Worm (Caenorhabditis elegans) whole organism, L4 larva: Measurements from ENCODE around the gene ntl-11.

Experiments used
- D1046.2 ChIP-seq: fragments of 200-800 bp; sonication (Bioruptor generic); IDR thresholded peaks from 2 replicates; pipeline ENCODE4 v1.3.6; 2022; ENCODE audit warnings: missing genetic modification characterization, missing compliant biosample characterization
- F10B5.3 ChIP-seq: sonication (generic microtip); optimal IDR thresholded peaks from 2 replicates; lab custom pipeline; 2016; ENCODE audit warnings: mild to moderate bottlenecking, missing genetic modification characterization, missing compliant biosample characterization
- F37D6.2 ChIP-seq: sonication (generic microtip); optimal IDR thresholded peaks from 2 replicates; lab custom pipeline; 2016; ENCODE audit warnings: mild to moderate bottlenecking, missing genetic modification characterization, missing compliant biosample characterization
- F44E2.7 ChIP-seq: fragments of 200-800 bp; sonication (Bioruptor generic); IDR thresholded peaks from 2 replicates; pipeline ENCODE4 v2.1.2; 2022; ENCODE audit warnings: missing genetic modification characterization, missing compliant biosample characterization
- Y105C5A.15 ChIP-seq: fragments of 200-800 bp; sonication (Bioruptor generic); IDR thresholded peaks from 2 replicates; pipeline ENCODE4 v1.3.6; 2022; ENCODE audit warnings: missing genetic modification characterization, missing compliant biosample characterization
- Y5F2A.4 ChIP-seq: fragments of 200-800 bp; sonication (Bioruptor generic); optimal IDR thresholded peaks from 2 replicates; lab custom pipeline; 2018; ENCODE audit warnings: mild to moderate bottlenecking, missing genetic modification characterization, missing compliant biosample characterization
- Y75B8A.6 ChIP-seq: fragments of 200-800 bp; sonication (Bioruptor generic); IDR thresholded peaks from 2 replicates; pipeline ENCODE4 v1.3.6; 2022; ENCODE audit warnings: missing genetic modification reagents, missing genetic modification characterization, missing compliant biosample characterization
- aha-1 ChIP-seq: fragments of 150-350 bp; peaks from one replicate; lab custom pipeline; 2014; ENCODE audit warnings: missing biosample characterization, missing genetic modification characterization
- ama-1 ChIP-seq: fragments of 150-350 bp; optimal IDR thresholded peaks from 2 replicates; lab custom pipeline; 2014; ENCODE audit warnings: inconsistent platforms, mixed read lengths
- ceh-20 ChIP-seq: fragments of 200-800 bp; sonication (Bioruptor generic); IDR thresholded peaks from 2 replicates; pipeline ENCODE4 v1.3.6; 2022; ENCODE audit warnings: missing genetic modification reagents, missing genetic modification characterization, missing compliant biosample characterization
- ceh-28 ChIP-seq: fragments of 150-350 bp; optimal IDR thresholded peaks from 2 replicates; lab custom pipeline; 2014; ENCODE audit warnings: missing biosample characterization, missing genetic modification reagents, missing genetic modification characterization
- ceh-62 ChIP-seq: sonication (generic microtip); optimal IDR thresholded peaks from 2 replicates; lab custom pipeline; 2017; ENCODE audit warnings: missing biosample characterization, missing genetic modification characterization
- daf-16 ChIP-seq, 3 experiments: sonication (generic microtip); optimal IDR thresholded peaks; 2 replicates each; lab custom pipeline; 2016 to 2017; ENCODE audit warnings: missing genetic modification characterization in 3 of 3, missing genetic modification reagents in 3 of 3, mild to moderate bottlenecking in 2 of 3, missing compliant biosample characterization in 2 of 3, missing biosample characterization in 1 of 3, moderate library complexity in 1 of 3
- daf-8 ChIP-seq: fragments of 200-800 bp; sonication (Bioruptor generic); IDR thresholded peaks from 2 replicates; pipeline ENCODE4 v1.3.6; 2022; ENCODE audit warnings: missing genetic modification characterization, missing compliant biosample characterization
- dmd-8 ChIP-seq: fragments of 200-800 bp; sonication (Bioruptor generic); IDR thresholded peaks from 2 replicates; pipeline ENCODE4 v1.3.6; 2022; ENCODE audit warnings: missing genetic modification characterization, missing compliant biosample characterization
- dmd-9 ChIP-seq: fragments of 200-800 bp; sonication (Bioruptor generic); IDR thresholded peaks from 2 replicates; pipeline ENCODE4 v1.3.6; 2022; ENCODE audit warnings: missing genetic modification reagents, missing genetic modification characterization, missing compliant biosample characterization
- dpl-1 ChIP-seq: fragments of 150-350 bp; optimal IDR thresholded peaks from 2 replicates; lab custom pipeline; 2014; ENCODE audit warnings: missing biosample characterization, missing genetic modification reagents, missing genetic modification characterization
- duxl-1 ChIP-seq: sonication (generic microtip); optimal IDR thresholded peaks from 2 replicates; lab custom pipeline; 2016; ENCODE audit warnings: mild to moderate bottlenecking, missing genetic modification characterization, moderate library complexity, missing compliant biosample characterization; ENCODE audit not compliant: poor library complexity
- dve-1 ChIP-seq: sonication (generic microtip); optimal IDR thresholded peaks from 2 replicates; lab custom pipeline; 2017; ENCODE audit warnings: antibody characterized with exemption, mild to moderate bottlenecking, missing genetic modification characterization, missing compliant biosample characterization; ENCODE audit not compliant: insufficient read depth
- egl-27 ChIP-seq: sonication (generic microtip); optimal IDR thresholded peaks from 3 replicates; lab custom pipeline; 2017; ENCODE audit warnings: missing biosample characterization, missing genetic modification reagents, missing genetic modification characterization
- fos-1 ChIP-seq: fragments of 150-350 bp; optimal IDR thresholded peaks from 2 replicates; lab custom pipeline; 2014; ENCODE audit warnings: missing biosample characterization, missing genetic modification characterization
- hlh-30 ChIP-seq: sonication (generic microtip); optimal IDR thresholded peaks from 2 replicates; lab custom pipeline; 2017; ENCODE audit warnings: antibody characterized with exemption, mild to moderate bottlenecking, missing genetic modification characterization, missing compliant biosample characterization; ENCODE audit not compliant: insufficient read depth
- hmg-1.1 ChIP-seq: fragments of 200-800 bp; sonication (Bioruptor generic); IDR thresholded peaks from 2 replicates; pipeline ENCODE4 v1.3.6; 2022; ENCODE audit warnings: missing genetic modification reagents, missing genetic modification characterization, missing compliant biosample characterization
- jun-1 ChIP-seq: fragments of 150-350 bp; optimal IDR thresholded peaks from 2 replicates; lab custom pipeline; 2014; ENCODE audit warnings: missing biosample characterization, missing genetic modification reagents, missing genetic modification characterization
- lin-13 ChIP-seq: fragments of 150-350 bp; optimal IDR thresholded peaks from 2 replicates; lab custom pipeline; 2014; ENCODE audit warnings: missing biosample characterization, missing genetic modification reagents, missing genetic modification characterization
- lin-29 ChIP-seq: fragments of 200-800 bp; sonication (Bioruptor generic); IDR thresholded peaks from 2 replicates; pipeline ENCODE4 v1.3.6; 2022; ENCODE audit warnings: missing genetic modification reagents, missing genetic modification characterization, missing compliant biosample characterization
- lin-38 ChIP-seq: fragments of 200-800 bp; sonication (Bioruptor generic); IDR thresholded peaks from 2 replicates; pipeline ENCODE4 v1.3.6; 2022; ENCODE audit warnings: missing genetic modification reagents, missing genetic modification characterization, missing compliant biosample characterization
- lsy-2 ChIP-seq, 2 experiments: fragments of 150-350 bp in 1 of 2; sonication (generic microtip) in 1 of 2; optimal IDR thresholded peaks; 2 replicates each; lab custom pipeline; 2014 to 2017; ENCODE audit warnings: missing biosample characterization in 2 of 2, missing genetic modification characterization in 2 of 2
- madf-5 ChIP-seq, 2 experiments: fragments of 200-800 bp; sonication (Bioruptor generic); IDR thresholded peaks; 2 replicates each; pipeline ENCODE4 v1.3.6; 2022; ENCODE audit warnings: missing compliant biosample characterization in 2 of 2, missing genetic modification characterization in 2 of 2
- madf-9 ChIP-seq: fragments of 200-800 bp; sonication (Bioruptor generic); conservative IDR thresholded peaks from 2 replicates; pipeline ENCODE4 v1.3.6; 2022; ENCODE audit warnings: missing genetic modification reagents, missing genetic modification characterization, missing compliant biosample characterization
- mdt-29 ChIP-seq: fragments of 200-800 bp; sonication (Bioruptor generic); IDR thresholded peaks from 2 replicates; pipeline ENCODE4 v1.3.6; 2022; ENCODE audit warnings: missing genetic modification reagents, missing genetic modification characterization, missing compliant biosample characterization
- mep-1 ChIP-seq: fragments of 150-350 bp; sonication (generic microtip); optimal IDR thresholded peaks from 3 replicates; lab custom pipeline; 2014; ENCODE audit warnings: missing biosample characterization, missing genetic modification characterization
- mxl-2 ChIP-seq: fragments of 200-800 bp; sonication (Bioruptor generic); conservative IDR thresholded peaks from 2 replicates; pipeline ENCODE4 v1.3.6; 2022; ENCODE audit warnings: missing genetic modification reagents, missing genetic modification characterization, missing compliant biosample characterization
- nhr-102 ChIP-seq: sonication (generic microtip); optimal IDR thresholded peaks from 2 replicates; lab custom pipeline; 2016; ENCODE audit warnings: mild to moderate bottlenecking, missing genetic modification characterization, moderate library complexity, missing compliant biosample characterization
- nhr-11 ChIP-seq: fragments of 150-350 bp; optimal IDR thresholded peaks from 2 replicates; lab custom pipeline; 2014; ENCODE audit warnings: missing biosample characterization, missing genetic modification characterization
- nhr-42 ChIP-seq: fragments of 200-800 bp; sonication (Bioruptor generic); IDR thresholded peaks from 2 replicates; pipeline ENCODE4 v1.3.6; 2022; ENCODE audit warnings: missing genetic modification characterization, missing compliant biosample characterization
- pha-4 ChIP-seq, 2 experiments: fragments of 150-350 bp in 1 of 2; fragments of 200-800 bp in 1 of 2; sonication (Bioruptor generic) in 1 of 2; IDR thresholded peaks in 1 of 2; optimal IDR thresholded peaks in 1 of 2; 2 replicates each; pipeline versions ENCODE4 v1.3.6 to Lab custom; 2014 to 2022; ENCODE audit warnings: missing genetic modification characterization in 2 of 2, missing genetic modification reagents in 2 of 2, missing biosample characterization in 1 of 2, missing compliant biosample characterization in 1 of 2
- php-3 ChIP-seq: fragments of 200-800 bp; sonication (Bioruptor generic); IDR thresholded peaks from 2 replicates; pipeline ENCODE4 v1.3.6; 2022; ENCODE audit warnings: missing genetic modification reagents, missing genetic modification characterization, missing compliant biosample characterization
- pqm-1 ChIP-seq: sonication (generic microtip); optimal IDR thresholded peaks from 2 replicates; lab custom pipeline; 2017; ENCODE audit warnings: missing biosample characterization, missing genetic modification characterization
- rbr-2 ChIP-seq: sonication (generic microtip); optimal IDR thresholded peaks from 2 replicates; lab custom pipeline; 2016; ENCODE audit warnings: missing genotype, missing genetic modification characterization, missing compliant biosample characterization
- saeg-2 ChIP-seq: fragments of 200-800 bp; sonication (Bioruptor generic); IDR thresholded peaks from 2 replicates; pipeline ENCODE4 v1.3.6; 2022; ENCODE audit warnings: missing genetic modification reagents, missing genetic modification characterization, missing compliant biosample characterization
- sdz-12 ChIP-seq: fragments of 200-800 bp; sonication (Bioruptor generic); optimal IDR thresholded peaks from 2 replicates; lab custom pipeline; 2018; ENCODE audit warnings: mild to moderate bottlenecking, missing genetic modification characterization, missing compliant biosample characterization
- snpc-1.2 ChIP-seq: fragments of 200-800 bp; sonication (Bioruptor generic); IDR thresholded peaks from 2 replicates; pipeline ENCODE4 v1.3.6; 2022; ENCODE audit warnings: missing genetic modification reagents, missing genetic modification characterization, missing compliant biosample characterization
- snpc-4 ChIP-seq: fragments of 150-350 bp; optimal IDR thresholded peaks from 2 replicates; lab custom pipeline; 2014; ENCODE audit warnings: missing biosample characterization, missing genetic modification characterization
- spr-3 ChIP-seq: fragments of 200-800 bp; sonication (Bioruptor generic); optimal IDR thresholded peaks from 2 replicates; lab custom pipeline; 2018; ENCODE audit warnings: mild to moderate bottlenecking, missing genetic modification characterization, missing compliant biosample characterization
- tag-97 ChIP-seq: fragments of 200-800 bp; sonication (Bioruptor generic); IDR thresholded peaks from 2 replicates; pipeline ENCODE4 v1.3.6; 2022; ENCODE audit warnings: missing genetic modification characterization, missing compliant biosample characterization
- zag-1 ChIP-seq: fragments of 150-350 bp; optimal IDR thresholded peaks from 2 replicates; lab custom pipeline; 2014; ENCODE audit warnings: missing biosample characterization, missing genetic modification characterization
- zip-11 ChIP-seq: fragments of 200-800 bp; sonication (Bioruptor generic); IDR thresholded peaks from 2 replicates; pipeline ENCODE4 v1.3.6; 2022; ENCODE audit warnings: missing genetic modification characterization, missing compliant biosample characterization
- zip-2 ChIP-seq: fragments of 150-350 bp; optimal IDR thresholded peaks from 2 replicates; lab custom pipeline; 2014; ENCODE audit warnings: missing biosample characterization, missing genetic modification characterization
- ztf-11 ChIP-seq: fragments of 150-350 bp; optimal IDR thresholded peaks from 2 replicates; lab custom pipeline; 2014; ENCODE audit warnings: missing biosample characterization, missing genetic modification characterization
- ztf-7 ChIP-seq: fragments of 150-350 bp; optimal IDR thresholded peaks from 2 replicates; lab custom pipeline; 2014; ENCODE audit warnings: missing biosample characterization, missing genetic modification characterization

Gene ntl-11

DNA sequence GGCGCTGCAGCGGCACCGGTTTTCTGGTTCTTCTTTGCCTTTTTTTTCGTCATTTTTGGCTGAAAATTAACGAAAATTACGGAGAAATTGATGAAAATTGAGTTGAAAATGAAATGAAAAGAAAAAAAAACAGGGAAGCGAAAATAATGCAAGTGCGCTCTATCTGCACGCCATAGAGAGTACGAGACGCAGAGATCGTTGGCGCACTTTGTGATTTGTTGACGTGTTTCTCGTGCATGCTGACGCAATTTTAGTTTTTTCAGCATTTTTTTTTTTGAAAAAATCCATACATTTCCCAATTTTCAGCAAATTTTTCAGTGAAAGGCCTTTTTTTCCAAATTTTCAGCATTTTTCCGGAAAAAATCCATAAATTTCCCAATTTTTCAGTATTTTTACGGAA, at the start of gene ntl-11:
Gene ntl-11 (minus strand): TSS at position 66 of the 400 bp plus-strand sequence.
- TF ChIP-seq nhr-42 (GFP tag; lab: Robert Waterston, UW) (peak; percentile 96), lin-13 (GFP tag; lab: Kevin White, UChicago) (peak; percentile 96), pqm-1 (tag; lab: Kevin White, UChicago) (peak; percentile 20), F10B5.3 (tag; lab: Kevin White, UChicago) (peak; percentile 92), madf-9 (GFP tag; lab: Robert Waterston, UW) (peak; percentile 90), ztf-7 (tag; lab: Kevin White, UChicago) (peak; percentile 74), dmd-8 (GFP tag; lab: Robert Waterston, UW) (peak; percentile 74; the same call in 1 of the 2 replicates), hlh-30 (tag; lab: Kevin White, UChicago) (peak; percentile 86), sdz-12 (GFP tag; lab: Kevin White, UChicago) (no peak), php-3 (GFP tag; lab: Robert Waterston, UW) (peak; percentile 80), D1046.2 (GFP tag; lab: Robert Waterston, UW) (no peak), ama-1 (lab: Kevin White, UChicago) (peak; percentile 41), jun-1 (tag; lab: Kevin White, UChicago) (peak; percentile 93), Y105C5A.15 (GFP tag; lab: Robert Waterston, UW) (0 out of 2 replicates have a peak, but pooled peaks have one; percentile 25), nhr-102 (peak; percentile 97), F44E2.7 (GFP tag; lab: Robert Waterston, UW) (0 out of 2 replicates have a peak, but pooled peaks have one; percentile 27), ceh-28 (tag; lab: Kevin White, UChicago) (no peak), mdt-29 (GFP tag; lab: Robert Waterston, UW) (peak; percentile 94), mxl-2 (GFP tag; lab: Robert Waterston, UW) (peak; percentile 81), lin-29 (GFP tag; lab: Robert Waterston, UW) (peak; percentile 94), hmg-1.1 (GFP tag; lab: Robert Waterston, UW) (peak; percentile 96), ceh-20 (peak; percentile 98), tag-97 (no peak), Y5F2A.4 (GFP tag; lab: Kevin White, UChicago) (peak; percentile 66), zip-2 (tag; lab: Kevin White, UChicago) (peak; percentile 82), daf-16 (GFP tag; optimal IDR thresholded peaks at IDR 0.05; lab: Kevin White, UChicago) (peak in 1 of 2 experiments; percentile 92), daf-16 (tag; optimal IDR thresholded peaks at IDR 0.05; lab: Kevin White, UChicago) (peak; percentile 66), ceh-62 (tag; lab: Kevin White, UChicago) (no peak), lsy-2 (tag; optimal IDR thresholded peaks at IDR 0.05; lab: Kevin White, UChicago) (peak; percentile 84 to 96), dmd-9 (GFP tag; lab: Robert Waterston, UW) (peak; percentile 86), daf-8 (GFP tag; lab: Robert Waterston, UW) (no peak), ztf-11 (tag; lab: Kevin White, UChicago) (no peak), Y75B8A.6 (GFP tag; lab: Robert Waterston, UW) (peak; percentile 88; the same call in 1 of the 2 replicates), mep-1 (tag; lab: Kevin White, UChicago) (peak; percentile 97), F37D6.2 (peak; percentile 95), pha-4 (GFP tag; IDR thresholded peaks at IDR 0.05; lab: Robert Waterston, UW) (peak; percentile 90; the same call in 1 of the 2 replicates), pha-4 (tag; optimal IDR thresholded peaks at IDR 0.05; lab: Kevin White, UChicago) (peak; percentile 97), fos-1 (tag; lab: Kevin White, UChicago) (no peak), aha-1 (tag; lab: Kevin White, UChicago) (peak; percentile 99), egl-27 (tag; lab: Kevin White, UChicago) (no peak), spr-3 (GFP tag; lab: Kevin White, UChicago) (peak; percentile 93), madf-5 (GFP tag; IDR thresholded peaks at IDR 0.05; lab: Robert Waterston, UW) (no peak), dpl-1 (peak; percentile 90), nhr-11 (tag; lab: Kevin White, UChicago) (peak; percentile 93), lin-38 (GFP tag; lab: Robert Waterston, UW) (peak; percentile 100), duxl-1 (tag; lab: Kevin White, UChicago) (peak; percentile 97), snpc-1.2 (GFP tag; lab: Robert Waterston, UW) (peak; percentile 99), saeg-2 (GFP tag; lab: Robert Waterston, UW) (peak; percentile 87), zip-11 (GFP tag; lab: Robert Waterston, UW) (no peak), rbr-2 (tag; lab: Kevin White, UChicago) (peak; percentile 96), zag-1 (tag; lab: Kevin White, UChicago) (peak; percentile 56), snpc-4 (tag; lab: Kevin White, UChicago) (peak; percentile 34), dve-1 (tag; lab: Kevin White, UChicago) (peak; percentile 99)
